Fruit fly (Drosophila melanogaster): ENCODE data around the gene CG4911.
A peak's percentile ranks its signal among the peaks of the same experiment; 100 is the strongest.

- TF ChIP-seq bab1 (GFP tag; optimal IDR thresholded peaks at IDR 0.05) (no peak), cic (GFP tag; optimal IDR thresholded peaks at IDR 0.05) (peak; percentile 65), CG14711 (tag; optimal IDR thresholded peaks at IDR 0.05) (no peak), CG7045 (GFP tag; optimal IDR thresholded peaks at IDR 0.05) (no peak), ovo (GFP tag; optimal IDR thresholded peaks at IDR 0.05) (no peak), tj (GFP tag; optimal IDR thresholded peaks at IDR 0.05) (no peak), Hr96 (GFP tag; optimal IDR thresholded peaks at IDR 0.05) (no peak), pad (GFP tag; optimal IDR thresholded peaks at IDR 0.05) (no peak)
These were observed 8.9 kb downstream of the CG4911 start for dm6 chr3L:9063607-9064006.
